Worm (Caenorhabditis elegans): ENCODE data around the gene clec-185.

DNA sequence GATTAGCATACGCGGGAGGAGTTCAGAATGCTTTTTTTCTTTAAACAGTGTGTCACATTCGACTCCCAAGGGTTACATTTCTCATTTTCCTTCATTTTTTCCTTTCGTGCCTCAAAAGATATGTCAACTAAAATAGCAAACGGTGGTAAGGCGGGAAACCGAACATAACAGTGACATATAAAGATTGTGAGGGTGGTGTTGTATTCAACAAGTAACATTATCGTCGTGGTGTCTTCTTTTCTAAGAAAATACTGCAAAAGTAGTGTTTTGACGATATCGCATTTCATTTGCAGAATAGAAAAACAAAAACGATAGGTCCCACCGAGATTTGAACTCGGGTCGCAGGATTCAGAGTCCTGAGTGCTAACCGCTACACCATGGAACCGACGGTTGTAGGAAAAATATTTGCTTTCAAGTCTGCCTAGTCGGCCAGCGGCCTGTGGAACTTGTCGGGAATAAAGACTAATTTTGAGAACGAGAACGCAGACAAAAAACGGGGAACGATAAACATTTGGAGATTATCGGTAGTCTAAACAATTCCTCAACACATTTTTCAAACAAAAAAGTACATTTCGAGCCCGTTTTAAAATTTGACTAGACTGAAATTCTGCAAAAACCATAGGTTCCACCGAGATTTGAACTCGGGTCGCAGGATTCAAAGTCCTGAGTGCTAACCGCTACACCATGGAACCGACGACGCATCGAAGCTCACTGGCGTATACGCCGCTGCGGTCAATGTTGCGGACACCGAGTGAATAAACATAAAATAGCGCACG lies 21.6 kb upstream of the clec-185 start:
- TF ChIP-seq skn-1 (tag; optimal IDR thresholded peaks at IDR 0.05): no peak
- no peak for TF ChIP-seq nhr-6 (tag; optimal IDR thresholded peaks at IDR 0.05)
- TF ChIP-seq nhr-25 (tag; optimal IDR thresholded peaks at IDR 0.05): no peak
- no peak for TF ChIP-seq ceh-82 (tag; optimal IDR thresholded peaks at IDR 0.05)
- TF ChIP-seq nhr-11 (tag; optimal IDR thresholded peaks at IDR 0.05): no peak
- TF ChIP-seq lin-39 (tag; optimal IDR thresholded peaks at IDR 0.05): no peak
- no peak for TF ChIP-seq elt-3 (tag; optimal IDR thresholded peaks at IDR 0.05)
